Worm (Caenorhabditis elegans): ENCODE measurements around the gene F40F8.1.
A peak's percentile ranks its signal among the peaks of the same experiment; 100 is the strongest.

F40F8.1 gene

DNA sequence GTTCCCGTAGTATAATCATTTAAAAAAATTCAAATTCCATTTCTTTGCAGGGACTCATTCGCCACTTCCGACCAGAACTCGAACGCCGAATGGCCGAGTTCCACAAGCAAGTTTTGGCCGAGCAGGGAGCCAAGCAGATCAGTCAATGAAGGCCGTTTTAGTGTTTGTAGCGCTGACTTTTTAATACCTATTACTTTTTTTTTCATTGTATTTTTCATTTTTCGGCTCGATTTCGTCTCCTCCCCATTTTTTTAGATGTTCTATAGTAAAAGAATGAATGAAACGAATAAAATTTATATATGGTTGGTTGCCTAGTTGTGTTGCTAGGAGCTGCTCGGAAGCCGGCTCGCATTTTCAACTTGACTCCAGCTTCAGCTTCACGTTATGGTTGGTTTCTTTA is 27.6 kb upstream of the F40F8.1 start, which contains the start of gene C09H10.4:
TSS of gene C09H10.4 (plus strand) at position 301 of the 400 bp plus-strand sequence.
- TF ChIP-seq T22C8.4 (GFP tag; IDR thresholded peaks at IDR 0.05) = no peak
- TF ChIP-seq ztf-29 (GFP tag; IDR thresholded peaks at IDR 0.05) = no peak
- no peak for TF ChIP-seq med-1 (GFP tag; optimal IDR thresholded peaks at IDR 0.05; ENCODE audit: insufficient read depth)
- TF ChIP-seq ztf-23 (GFP tag; IDR thresholded peaks at IDR 0.05) = no peak
- TF ChIP-seq cog-1 (tag; optimal IDR thresholded peaks at IDR 0.05) = no peak
- no peak for TF ChIP-seq flt-1 (GFP tag; IDR thresholded peaks at IDR 0.05)
- no peak for TF ChIP-seq tab-1 (GFP tag; IDR thresholded peaks at IDR 0.05)
- TF ChIP-seq klf-2 (GFP tag; conservative IDR thresholded peaks at IDR 0.05) = no peak
- TF ChIP-seq ref-1 (GFP tag; conservative IDR thresholded peaks at IDR 0.05) = no peak

DNA sequence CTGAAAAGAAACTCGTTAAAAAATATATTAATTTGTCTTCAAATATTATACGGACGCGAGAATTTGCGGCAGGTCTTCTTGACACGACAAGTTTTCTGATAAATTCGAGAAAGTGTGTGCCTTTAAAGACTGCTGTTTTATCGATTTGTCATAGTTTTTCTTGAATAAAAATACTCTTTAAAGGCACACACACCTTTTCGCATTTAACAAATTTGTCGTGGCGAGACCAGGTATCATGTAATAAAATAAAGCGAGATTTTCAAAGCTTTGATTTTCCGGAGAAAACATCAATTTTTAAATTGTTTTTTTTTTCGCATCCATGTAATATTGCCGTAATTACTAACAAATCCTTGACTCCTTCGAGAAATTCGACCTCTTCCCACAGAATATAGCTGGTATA is 26.3 kb upstream of the F40F8.1 start:
- TF ChIP-seq ztf-29 (GFP tag; IDR thresholded peaks at IDR 0.05) = no peak

DNA sequence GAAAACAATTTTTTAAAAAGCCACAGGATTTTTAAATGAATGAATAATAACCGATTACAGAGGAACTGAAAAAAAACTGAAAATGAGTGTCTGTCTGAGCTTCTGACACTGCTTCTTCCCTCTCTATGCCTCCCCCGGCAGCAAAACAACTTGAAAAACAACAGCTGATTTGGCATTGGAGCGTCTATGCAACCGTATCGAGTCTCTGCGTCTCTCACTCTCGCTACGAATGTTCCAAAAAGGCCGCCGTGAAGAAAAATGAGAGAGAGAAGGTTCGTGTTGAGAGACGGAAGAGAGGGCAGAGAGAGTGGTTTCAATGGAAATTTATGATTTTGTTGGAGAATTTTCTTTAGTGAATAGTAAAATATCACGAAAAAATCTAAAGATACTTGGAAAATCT is 24.4 kb upstream of the F40F8.1 start:
- TF ChIP-seq ref-1 (GFP tag; conservative IDR thresholded peaks at IDR 0.05) = no peak
- TF ChIP-seq cog-1 (tag; optimal IDR thresholded peaks at IDR 0.05) = peak; percentile 29
- TF ChIP-seq ztf-23 (GFP tag; IDR thresholded peaks at IDR 0.05) = no peak
- TF ChIP-seq med-1 (GFP tag; optimal IDR thresholded peaks at IDR 0.05; ENCODE audit: insufficient read depth) = no peak
- TF ChIP-seq flt-1 (GFP tag; IDR thresholded peaks at IDR 0.05) = no peak
- TF ChIP-seq T22C8.4 (GFP tag; IDR thresholded peaks at IDR 0.05) = no peak

DNA sequence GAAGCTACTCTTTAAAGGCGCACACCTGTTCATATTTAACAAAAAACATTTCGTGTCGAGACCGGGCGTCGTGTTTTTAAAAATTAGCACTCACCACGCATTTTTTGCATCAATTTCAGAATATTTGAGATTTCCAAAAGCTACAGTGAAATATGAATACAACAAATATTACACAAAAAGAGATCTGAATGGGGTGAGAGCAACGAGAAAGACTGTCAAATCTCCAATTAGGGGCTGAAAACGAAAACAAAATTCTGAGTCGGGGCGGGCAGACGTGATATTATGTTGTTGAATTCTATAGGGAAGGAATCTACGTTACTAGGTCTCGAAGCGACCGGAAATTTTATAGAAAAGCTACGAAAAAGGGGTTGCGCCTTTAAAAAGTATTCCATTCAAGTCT is 23.8 kb upstream of the F40F8.1 start, which contains the start of gene C09H10.5:
TSS of gene C09H10.5 (minus strand) at position 101 of the 400 bp plus-strand sequence.
- TF ChIP-seq ref-1 (GFP tag; conservative IDR thresholded peaks at IDR 0.05) (no peak), T22C8.4 (GFP tag; IDR thresholded peaks at IDR 0.05) (no peak), cog-1 (tag; optimal IDR thresholded peaks at IDR 0.05) (no peak), klf-2 (GFP tag; conservative IDR thresholded peaks at IDR 0.05) (no peak), flt-1 (GFP tag; IDR thresholded peaks at IDR 0.05) (no peak), ztf-29 (GFP tag; IDR thresholded peaks at IDR 0.05) (no peak)

DNA sequence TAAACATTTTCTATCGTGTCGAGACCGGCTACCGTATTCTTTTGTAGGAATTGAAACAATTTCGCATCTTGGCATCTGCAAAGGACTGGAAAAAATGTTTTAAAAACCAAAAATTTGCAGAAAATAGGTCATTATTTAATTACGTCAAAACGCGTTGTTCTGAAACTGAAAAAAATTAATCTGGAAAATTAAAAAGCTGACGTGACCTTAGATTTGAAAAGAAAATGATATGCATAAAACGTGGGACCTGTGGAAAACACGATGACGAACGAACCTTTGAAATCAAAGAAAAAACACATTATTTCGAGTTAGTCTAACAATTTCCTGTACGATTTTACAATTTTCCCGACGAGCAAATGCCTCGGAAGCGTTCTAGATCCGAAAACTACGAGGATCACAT is 23.3 kb upstream of the F40F8.1 start, which contains the start of gene C09H10.9:
TSS of gene C09H10.9 (plus strand) at position 301 of the 400 bp plus-strand sequence.
- TF ChIP-seq ztf-23 (GFP tag; IDR thresholded peaks at IDR 0.05) (no peak), ref-1 (GFP tag; conservative IDR thresholded peaks at IDR 0.05) (no peak), ztf-29 (GFP tag; IDR thresholded peaks at IDR 0.05) (no peak), T22C8.4 (GFP tag; IDR thresholded peaks at IDR 0.05) (no peak), tab-1 (GFP tag; IDR thresholded peaks at IDR 0.05) (no peak), flt-1 (GFP tag; IDR thresholded peaks at IDR 0.05) (no peak), klf-2 (GFP tag; conservative IDR thresholded peaks at IDR 0.05) (no peak), med-1 (GFP tag; optimal IDR thresholded peaks at IDR 0.05; ENCODE audit: insufficient read depth) (no peak), cog-1 (tag; optimal IDR thresholded peaks at IDR 0.05) (no peak)

DNA sequence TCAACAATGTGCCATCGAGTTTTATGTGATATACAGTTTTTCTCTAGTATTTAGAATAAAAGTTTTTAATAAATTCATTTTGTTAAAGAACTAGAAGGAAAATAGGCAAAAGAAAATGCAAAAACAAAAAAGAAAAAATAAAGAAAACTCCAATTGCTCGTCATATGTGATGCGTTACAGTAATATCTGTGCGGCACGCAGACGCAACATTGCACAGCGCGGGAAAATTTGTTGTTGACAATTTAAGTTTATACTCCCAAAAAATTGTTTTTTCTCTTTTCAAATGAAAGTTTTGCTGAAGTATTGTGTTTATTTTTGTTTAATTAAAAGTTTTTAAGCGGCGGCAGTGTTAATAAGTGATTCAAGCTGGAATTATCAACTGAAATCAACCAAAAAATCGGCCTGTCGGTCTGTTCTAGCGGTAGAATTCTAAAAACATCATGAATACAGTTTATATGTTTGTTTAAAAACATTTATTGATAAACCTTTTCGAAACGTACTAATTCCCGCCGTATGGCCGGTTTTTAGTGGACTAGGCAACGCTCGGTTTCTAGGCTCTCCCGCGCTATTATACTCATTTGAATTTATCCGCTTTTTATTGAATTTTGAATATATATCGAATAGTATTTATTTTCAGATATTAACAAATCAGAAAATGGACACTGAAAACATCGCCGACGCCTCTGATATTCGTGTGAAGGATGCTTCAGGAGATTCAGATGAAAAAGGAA is 21.3 kb upstream of the F40F8.1 start, which contains the start of gene nasp-1:
TSS of gene nasp-1 (plus strand) at position 632 of the 731 bp plus-strand sequence.
- TF ChIP-seq ztf-23 (GFP tag; IDR thresholded peaks at IDR 0.05) = no peak
- TF ChIP-seq ref-1 (GFP tag; conservative IDR thresholded peaks at IDR 0.05) = no peak

DNA sequence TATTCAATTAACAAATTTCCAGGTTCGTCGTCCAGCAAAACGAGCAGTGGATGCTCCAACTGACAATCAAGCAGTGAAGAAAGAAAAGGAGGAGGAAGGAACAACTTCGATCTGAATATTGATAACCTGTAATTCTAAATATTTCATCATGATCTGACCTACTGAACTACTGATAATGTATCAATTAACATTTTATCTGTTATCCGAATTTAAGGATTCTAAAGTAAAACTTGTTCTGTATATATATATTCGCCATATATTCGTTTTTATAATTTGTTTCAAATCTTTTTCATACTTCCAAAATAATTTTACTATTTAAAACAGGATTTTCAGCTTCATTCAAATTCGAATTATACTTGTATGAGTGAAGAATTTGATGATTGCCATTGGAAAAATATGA is 19.6 kb upstream of the F40F8.1 start, which contains the start of gene apc-17:
TSS of gene apc-17 (plus strand) at position 301 of the 400 bp plus-strand sequence.
- no peak for TF ChIP-seq tab-1 (GFP tag; IDR thresholded peaks at IDR 0.05)
- no peak for TF ChIP-seq ref-1 (GFP tag; conservative IDR thresholded peaks at IDR 0.05)
- TF ChIP-seq ztf-23 (GFP tag; IDR thresholded peaks at IDR 0.05) = no peak
- no peak for TF ChIP-seq med-1 (GFP tag; optimal IDR thresholded peaks at IDR 0.05; ENCODE audit: insufficient read depth)
- no peak for TF ChIP-seq ztf-29 (GFP tag; IDR thresholded peaks at IDR 0.05)
- TF ChIP-seq cog-1 (tag; optimal IDR thresholded peaks at IDR 0.05) = no peak
- no peak for TF ChIP-seq klf-2 (GFP tag; conservative IDR thresholded peaks at IDR 0.05)
- no peak for TF ChIP-seq T22C8.4 (GFP tag; IDR thresholded peaks at IDR 0.05)
- no peak for TF ChIP-seq flt-1 (GFP tag; IDR thresholded peaks at IDR 0.05)

DNA sequence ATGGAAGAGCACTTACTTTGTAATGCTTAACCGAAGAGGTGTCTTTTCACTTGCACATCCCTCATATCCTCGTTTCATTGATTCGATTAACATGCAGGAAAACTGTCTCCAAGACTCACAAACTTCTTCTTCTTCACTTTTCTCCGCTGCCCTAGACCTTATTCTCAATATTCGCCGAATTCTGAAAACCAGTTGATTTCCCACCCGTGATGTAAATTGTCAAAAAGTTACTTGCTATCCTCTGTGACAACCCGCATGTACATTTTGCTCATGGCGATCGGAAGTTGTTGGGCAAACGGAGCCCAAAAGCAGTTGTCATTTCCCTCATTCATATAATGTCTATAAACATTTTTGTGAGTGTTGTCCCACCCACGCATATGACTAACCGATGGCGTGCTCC is 17.0 kb upstream of the F40F8.1 start:
- TF ChIP-seq T22C8.4 (GFP tag; IDR thresholded peaks at IDR 0.05) = no peak
- TF ChIP-seq ztf-23 (GFP tag; IDR thresholded peaks at IDR 0.05) = no peak
- TF ChIP-seq flt-1 (GFP tag; IDR thresholded peaks at IDR 0.05) = no peak
- TF ChIP-seq cog-1 (tag; optimal IDR thresholded peaks at IDR 0.05) = no peak
- TF ChIP-seq tab-1 (GFP tag; IDR thresholded peaks at IDR 0.05) = no peak
- TF ChIP-seq med-1 (GFP tag; optimal IDR thresholded peaks at IDR 0.05; ENCODE audit: insufficient read depth) = no peak
- TF ChIP-seq ztf-29 (GFP tag; IDR thresholded peaks at IDR 0.05) = no peak
- TF ChIP-seq klf-2 (GFP tag; conservative IDR thresholded peaks at IDR 0.05) = no peak
- TF ChIP-seq ref-1 (GFP tag; conservative IDR thresholded peaks at IDR 0.05) = no peak

DNA sequence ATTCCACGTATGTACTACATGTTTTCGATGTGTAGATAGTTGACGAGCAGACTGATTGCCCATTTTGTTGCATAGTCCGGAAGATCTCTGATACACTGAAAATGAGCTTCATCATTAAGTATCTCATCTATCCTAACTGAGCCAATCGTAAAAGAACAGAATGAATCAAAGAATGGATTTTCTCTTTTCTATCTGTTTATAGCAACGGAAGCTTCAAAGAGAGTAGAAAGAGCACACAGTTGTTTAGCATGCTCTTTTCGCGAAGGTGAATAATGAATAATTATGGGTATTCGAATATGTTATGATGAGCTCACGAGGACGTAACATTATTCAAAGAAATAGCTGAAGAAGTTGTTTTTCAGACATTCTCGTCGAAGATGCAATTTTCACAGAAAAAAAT is 16.4 kb upstream of the F40F8.1 start, which contains the start of gene glb-4:
TSS of gene glb-4 (minus strand) at position 101 of the 400 bp plus-strand sequence.
- no peak for TF ChIP-seq ztf-23 (GFP tag; IDR thresholded peaks at IDR 0.05)
- TF ChIP-seq T22C8.4 (GFP tag; IDR thresholded peaks at IDR 0.05) = no peak
- no peak for TF ChIP-seq flt-1 (GFP tag; IDR thresholded peaks at IDR 0.05)
- TF ChIP-seq med-1 (GFP tag; optimal IDR thresholded peaks at IDR 0.05; ENCODE audit: insufficient read depth) = no peak
- TF ChIP-seq ref-1 (GFP tag; conservative IDR thresholded peaks at IDR 0.05) = no peak
- no peak for TF ChIP-seq ztf-29 (GFP tag; IDR thresholded peaks at IDR 0.05)
- TF ChIP-seq tab-1 (GFP tag; IDR thresholded peaks at IDR 0.05) = no peak
- TF ChIP-seq cog-1 (tag; optimal IDR thresholded peaks at IDR 0.05) = no peak
- no peak for TF ChIP-seq klf-2 (GFP tag; conservative IDR thresholded peaks at IDR 0.05)

DNA sequence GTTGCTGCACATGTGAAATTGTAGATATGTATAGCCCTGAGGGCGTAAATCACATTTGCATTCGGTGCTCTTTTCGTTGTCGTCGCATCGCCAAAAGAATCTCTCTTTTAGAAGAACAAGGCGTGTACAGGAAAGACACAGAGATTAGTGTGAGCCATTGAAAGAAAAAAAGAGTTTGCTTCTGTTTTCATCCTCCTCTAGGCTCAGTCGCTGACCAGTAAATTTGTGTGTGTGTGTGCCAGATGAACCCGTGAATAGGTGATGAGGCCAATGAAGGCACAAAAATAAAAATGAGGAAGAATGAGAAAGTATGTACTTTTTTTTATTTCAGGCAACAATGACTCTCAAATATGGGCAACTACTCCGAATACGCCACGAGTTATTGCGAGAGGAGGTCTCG is 15.0 kb upstream of the F40F8.1 start, which contains the start of gene mat-2:
TSS of gene mat-2 (plus strand) at position 301 of the 400 bp plus-strand sequence.
- TF ChIP-seq cog-1 (tag; optimal IDR thresholded peaks at IDR 0.05) (no peak), ztf-29 (GFP tag; IDR thresholded peaks at IDR 0.05) (no peak), T22C8.4 (GFP tag; IDR thresholded peaks at IDR 0.05) (no peak), ztf-23 (GFP tag; IDR thresholded peaks at IDR 0.05) (no peak), tab-1 (GFP tag; IDR thresholded peaks at IDR 0.05) (no peak), ref-1 (GFP tag; conservative IDR thresholded peaks at IDR 0.05) (no peak), flt-1 (GFP tag; IDR thresholded peaks at IDR 0.05) (no peak), med-1 (GFP tag; optimal IDR thresholded peaks at IDR 0.05; ENCODE audit: insufficient read depth) (no peak), klf-2 (GFP tag; conservative IDR thresholded peaks at IDR 0.05) (no peak)
